Worm (Caenorhabditis elegans) whole organism, L1 larva: ENCODE measurements around the gene M05D6.1.

Source experiments
- C04F5.9 ChIP-seq: sonication (generic microtip); optimal IDR thresholded peaks from 2 replicates; lab custom pipeline; 2016; ENCODE audit warnings: missing genetic modification characterization, missing compliant biosample characterization
- F16B12.6 ChIP-seq: fragments of 150-350 bp; optimal IDR thresholded peaks from 2 replicates; lab custom pipeline; 2014; ENCODE audit warnings: missing biosample characterization, missing genetic modification characterization
- Y116A8C.19 ChIP-seq: sonication (generic microtip); optimal IDR thresholded peaks from 2 replicates; lab custom pipeline; 2016; ENCODE audit warnings: missing compliant biosample characterization, missing genetic modification characterization, borderline replicate concordance
- aha-1 ChIP-seq: fragments of 150-350 bp; optimal IDR thresholded peaks from 2 replicates; lab custom pipeline; 2014; ENCODE audit warnings: missing biosample characterization, missing genetic modification characterization
- alr-1 ChIP-seq: fragments of 200-800 bp; sonication (Bioruptor generic); optimal IDR thresholded peaks from 2 replicates; lab custom pipeline; 2018; ENCODE audit warnings: borderline replicate concordance, mild to moderate bottlenecking, missing genetic modification characterization, missing compliant biosample characterization
- aly-2 ChIP-seq: fragments of 150-350 bp; optimal IDR thresholded peaks from 2 replicates; lab custom pipeline; 2014; ENCODE audit warnings: missing biosample characterization, missing genetic modification characterization
- ceh-82 ChIP-seq, 3 experiments: fragments of 150-350 bp in 1 of 3; sonication (generic microtip) in 2 of 3; optimal IDR thresholded peaks; 2 replicates each; lab custom pipeline; 2014 to 2017; ENCODE audit warnings: missing biosample characterization in 3 of 3, missing genetic modification characterization in 3 of 3
- ceh-90 ChIP-seq: sonication (generic microtip); optimal IDR thresholded peaks from 2 replicates; lab custom pipeline; 2016; ENCODE audit warnings: missing genetic modification characterization, missing compliant biosample characterization
- ces-1 ChIP-seq: fragments of 150-350 bp; optimal IDR thresholded peaks from 2 replicates; lab custom pipeline; 2014; ENCODE audit warnings: missing biosample characterization, missing genetic modification reagents, missing genetic modification characterization
- dpl-1 ChIP-seq, 3 experiments: fragments of 150-350 bp in 2 of 3; sonication (generic microtip) in 1 of 3; optimal IDR thresholded peaks; 2 replicates each; lab custom pipeline; 2014 to 2017; ENCODE audit warnings: missing biosample characterization in 3 of 3, missing genetic modification characterization in 3 of 3, missing genetic modification reagents in 3 of 3
- dsc-1 ChIP-seq: sonication (generic microtip); optimal IDR thresholded peaks from 2 replicates; lab custom pipeline; 2016; ENCODE audit warnings: mild to moderate bottlenecking, missing genetic modification characterization, missing compliant biosample characterization
- efl-1 ChIP-seq, 4 experiments: fragments of 150-350 bp; optimal IDR thresholded peaks in 3 of 4; peaks in 1 of 4; 1 replicate in 1 of 4; 2 replicates in 3 of 4; lab custom pipeline; 2014; ENCODE audit warnings: missing biosample characterization in 2 of 4, missing genetic modification characterization in 2 of 4, missing genetic modification reagents in 2 of 4
- efl-3 ChIP-seq: fragments of 200-800 bp; sonication (Bioruptor generic); optimal IDR thresholded peaks from 2 replicates; lab custom pipeline; 2018; ENCODE audit warnings: mild to moderate bottlenecking, missing genetic modification characterization, missing compliant biosample characterization
- egl-13 ChIP-seq: sonication (generic microtip); optimal IDR thresholded peaks from 2 replicates; lab custom pipeline; 2016; ENCODE audit warnings: missing genotype, missing genetic modification reagents, missing genetic modification characterization, missing compliant biosample characterization
- elt-2 ChIP-seq: sonication (generic microtip); optimal IDR thresholded peaks from 2 replicates; lab custom pipeline; 2016; ENCODE audit warnings: missing genetic modification characterization, mild to moderate bottlenecking, inconsistent platforms, missing compliant biosample characterization, missing genetic modification reagents
- elt-3 ChIP-seq, 6 experiments: fragments of 150-350 bp in 1 of 6; sonication (generic microtip); optimal IDR thresholded peaks; 2 replicates each; lab custom pipeline; 2017 to 2018; ENCODE audit warnings: missing biosample characterization in 6 of 6, missing genetic modification characterization in 6 of 6, inconsistent platforms in 1 of 6
- ets-5 ChIP-seq: fragments of 200-800 bp; sonication (Bioruptor generic); IDR thresholded peaks from 2 replicates; pipeline ENCODE4 v1.3.6; 2022; ENCODE audit warnings: missing genetic modification characterization, missing compliant biosample characterization
- fkh-4 ChIP-seq: sonication (generic microtip); optimal IDR thresholded peaks from 2 replicates; lab custom pipeline; 2016; ENCODE audit warnings: missing compliant biosample characterization, missing genetic modification characterization, borderline replicate concordance
- fos-1 ChIP-seq: fragments of 150-350 bp; optimal IDR thresholded peaks from 2 replicates; lab custom pipeline; 2014; ENCODE audit warnings: missing biosample characterization, missing genetic modification characterization
- grh-1 ChIP-seq: fragments of 200-800 bp; sonication (Bioruptor generic); IDR thresholded peaks from 2 replicates; pipeline ENCODE4 v1.3.6; 2022; ENCODE audit warnings: missing genetic modification reagents, missing genetic modification characterization, missing compliant biosample characterization
- hlh-17 ChIP-seq: fragments of 200-800 bp; sonication (Bioruptor generic); optimal IDR thresholded peaks from 2 replicates; lab custom pipeline; 2018; ENCODE audit warnings: missing genetic modification characterization, mild to moderate bottlenecking, missing compliant biosample characterization, moderate library complexity, borderline replicate concordance
- hlh-4 ChIP-seq: sonication (generic microtip); optimal IDR thresholded peaks from 2 replicates; lab custom pipeline; 2016; ENCODE audit warnings: mild to moderate bottlenecking, missing genetic modification characterization, missing compliant biosample characterization
- hpl-2 ChIP-seq: fragments of 150-350 bp; optimal IDR thresholded peaks from 2 replicates; lab custom pipeline; 2014; ENCODE audit warnings: missing biosample characterization, missing genetic modification reagents, missing genetic modification characterization
- jun-1 ChIP-seq: fragments of 150-350 bp; optimal IDR thresholded peaks from 2 replicates; lab custom pipeline; 2014; ENCODE audit warnings: missing biosample characterization, missing genetic modification reagents, missing genetic modification characterization
- lin-13 ChIP-seq: fragments of 150-350 bp; optimal IDR thresholded peaks from 2 replicates; lab custom pipeline; 2014; ENCODE audit warnings: missing biosample characterization, missing genetic modification reagents, missing genetic modification characterization
- lin-14 ChIP-seq: fragments of 200-800 bp; sonication (Bioruptor generic); optimal IDR thresholded peaks from 2 replicates; lab custom pipeline; 2018; ENCODE audit warnings: mild to moderate bottlenecking, missing genetic modification characterization, moderate library complexity, missing compliant biosample characterization
- lin-35 ChIP-seq, 2 experiments: fragments of 150-350 bp; optimal IDR thresholded peaks; 2 replicates each; lab custom pipeline; 2014; ENCODE audit warnings: missing biosample characterization in 2 of 2, missing genetic modification characterization in 2 of 2, missing genetic modification reagents in 2 of 2
- lsy-2 ChIP-seq, 2 experiments: fragments of 150-350 bp; optimal IDR thresholded peaks; 2 replicates each; lab custom pipeline; 2014; ENCODE audit warnings: missing biosample characterization in 2 of 2, missing genetic modification characterization in 2 of 2
- mdl-1 ChIP-seq, 2 experiments: fragments of 150-350 bp; optimal IDR thresholded peaks; 2 replicates each; lab custom pipeline; 2014 to 2017; ENCODE audit warnings: missing biosample characterization in 2 of 2, missing genetic modification characterization in 2 of 2, inconsistent platforms in 1 of 2
- mep-1 ChIP-seq: fragments of 150-350 bp; optimal IDR thresholded peaks from 2 replicates; lab custom pipeline; 2014; ENCODE audit warnings: missing biosample characterization, missing genetic modification characterization
- nhr-11 ChIP-seq: fragments of 150-350 bp; optimal IDR thresholded peaks from 2 replicates; lab custom pipeline; 2014; ENCODE audit warnings: missing biosample characterization, missing genetic modification characterization
- nhr-28 ChIP-seq: fragments of 150-350 bp; optimal IDR thresholded peaks from 2 replicates; lab custom pipeline; 2014; ENCODE audit warnings: missing biosample characterization, missing genetic modification characterization
- nhr-47 ChIP-seq: sonication (generic microtip); optimal IDR thresholded peaks from 2 replicates; lab custom pipeline; 2016; ENCODE audit warnings: mild to moderate bottlenecking, missing genetic modification characterization, moderate library complexity, missing compliant biosample characterization
- nhr-76 ChIP-seq: sonication (generic microtip); optimal IDR thresholded peaks from 2 replicates; lab custom pipeline; 2017; ENCODE audit warnings: missing biosample characterization, missing genetic modification characterization
- nhr-77 ChIP-seq: fragments of 150-350 bp; optimal IDR thresholded peaks from 2 replicates; lab custom pipeline; 2014; ENCODE audit warnings: missing biosample characterization, missing genetic modification characterization
- nhr-84 ChIP-seq: sonication (generic microtip); optimal IDR thresholded peaks from 2 replicates; lab custom pipeline; 2017; ENCODE audit warnings: missing biosample characterization, missing genetic modification characterization
- skn-1 ChIP-seq: fragments of 150-350 bp; optimal IDR thresholded peaks from 2 replicates; lab custom pipeline; 2014; ENCODE audit warnings: missing biosample characterization, missing genetic modification characterization
- snu-23 ChIP-seq: sonication (generic microtip); optimal IDR thresholded peaks from 2 replicates; lab custom pipeline; 2016; ENCODE audit warnings: missing genetic modification characterization, missing compliant biosample characterization
- sox-4 ChIP-seq: sonication (generic microtip); optimal IDR thresholded peaks from 2 replicates; lab custom pipeline; 2016; ENCODE audit warnings: missing genetic modification characterization, missing compliant biosample characterization
- sptf-1 ChIP-seq: fragments of 150-350 bp; optimal IDR thresholded peaks from 2 replicates; lab custom pipeline; 2014; ENCODE audit warnings: missing biosample characterization, missing genetic modification characterization
- swsn-7 ChIP-seq: sonication (generic microtip); optimal IDR thresholded peaks from 2 replicates; lab custom pipeline; 2016; ENCODE audit warnings: missing genetic modification characterization, missing compliant biosample characterization
- tbx-2 ChIP-seq: sonication (generic microtip); optimal IDR thresholded peaks from 2 replicates; lab custom pipeline; 2016; ENCODE audit warnings: missing genetic modification characterization, missing compliant biosample characterization
- unc-130 ChIP-seq: fragments of 150-350 bp; optimal IDR thresholded peaks from 2 replicates; lab custom pipeline; 2017; ENCODE audit warnings: missing biosample characterization, missing genetic modification characterization, inconsistent platforms
- zip-4 ChIP-seq: fragments of 200-800 bp; sonication (Bioruptor generic); optimal IDR thresholded peaks from 2 replicates; lab custom pipeline; 2018; ENCODE audit warnings: mild to moderate bottlenecking, missing genetic modification characterization, moderate library complexity, missing compliant biosample characterization
- ztf-4 ChIP-seq: fragments of 150-350 bp; optimal IDR thresholded peaks from 2 replicates; lab custom pipeline; 2014; ENCODE audit warnings: missing biosample characterization, missing genetic modification characterization

M05D6.1 gene

ce11 chrII:8516783-8517182 is 41.6 kb upstream of the M05D6.1 start, which contains the start of gene rnh-2 (continued):
- TF ChIP-seq fkh-4 (tag; lab: Kevin White, UChicago) (peak; percentile 8), ces-1 (GFP tag; lab: Kevin White, UChicago) (no peak), lin-35 (GFP tag; optimal IDR thresholded peaks at IDR 0.05; lab: Kevin White, UChicago) (peak; percentile 75 to 84), swsn-7 (tag; lab: Kevin White, UChicago) (peak; percentile 51), ceh-90 (tag; lab: Kevin White, UChicago) (peak; percentile 71), nhr-76 (tag; lab: Kevin White, UChicago) (no peak), hlh-4 (tag; lab: Kevin White, UChicago) (no peak), Y116A8C.19 (tag; lab: Kevin White, UChicago) (no peak), aly-2 (tag; lab: Kevin White, UChicago) (no peak), snu-23 (peak; percentile 70), ceh-82 (tag; optimal IDR thresholded peaks at IDR 0.05; lab: Kevin White, UChicago) (peak; percentile 0 to 76 (median 30)), hlh-17 (no peak), nhr-84 (tag; lab: Kevin White, UChicago) (no peak), dsc-1 (tag; lab: Kevin White, UChicago) (no peak), aha-1 (tag; lab: Kevin White, UChicago) (no peak), nhr-77 (tag; lab: Kevin White, UChicago) (peak; percentile 42), alr-1 (tag; lab: Kevin White, UChicago) (no peak), C04F5.9 (tag; lab: Kevin White, UChicago) (peak; percentile 48), zip-4 (no peak), jun-1 (tag; lab: Kevin White, UChicago) (no peak), elt-3 (tag; optimal IDR thresholded peaks at IDR 0.05; lab: Kevin White, UChicago) (peak in 2 of 6 experiments; percentile 21 to 27), mep-1 (tag; lab: Kevin White, UChicago) (peak; percentile 86), ztf-4 (tag; lab: Kevin White, UChicago) (peak; percentile 34), lin-14 (GFP tag; lab: Kevin White, UChicago) (peak; percentile 77), nhr-11 (tag; lab: Kevin White, UChicago) (no peak), elt-2 (tag; lab: Kevin White, UChicago) (peak; percentile 28), mdl-1 (tag; optimal IDR thresholded peaks at IDR 0.05; lab: Kevin White, UChicago) (no peak), F16B12.6 (tag; lab: Kevin White, UChicago) (peak; percentile 65), nhr-47 (tag; lab: Kevin White, UChicago) (peak; percentile 69), egl-13 (tag; lab: Kevin White, UChicago) (peak; percentile 44), fos-1 (tag; lab: Kevin White, UChicago) (peak; percentile 59), grh-1 (GFP tag; lab: Robert Waterston, UW) (no peak), lin-13 (GFP tag; lab: Kevin White, UChicago) (peak; percentile 56), skn-1 (peak; percentile 25), sptf-1 (tag; lab: Kevin White, UChicago) (no peak), efl-1 (optimal IDR thresholded peaks at IDR 0.05; lab: Kevin White, UChicago) (peak; percentile 67 to 75), efl-1 (GFP tag; optimal IDR thresholded peaks at IDR 0.05 in 1 of 2; lab: Kevin White, UChicago) (peak; percentile 73 to 96), ets-5 (no peak), hpl-2 (GFP tag; lab: Kevin White, UChicago) (no peak), nhr-28 (tag; lab: Kevin White, UChicago) (no peak), lsy-2 (tag; optimal IDR thresholded peaks at IDR 0.05; lab: Kevin White, UChicago) (peak; percentile 72 to 94), tbx-2 (peak; percentile 61), efl-3 (GFP tag; lab: Kevin White, UChicago) (no peak), unc-130 (tag; lab: Kevin White, UChicago) (peak; percentile 17), dpl-1 (GFP tag; optimal IDR thresholded peaks at IDR 0.05; lab: Kevin White, UChicago) (peak; percentile 55 to 79 (median 68)), sox-4 (peak; percentile 30)
